Worm (Caenorhabditis elegans): ENCODE data around the gene C27C12.4.

DNA sequence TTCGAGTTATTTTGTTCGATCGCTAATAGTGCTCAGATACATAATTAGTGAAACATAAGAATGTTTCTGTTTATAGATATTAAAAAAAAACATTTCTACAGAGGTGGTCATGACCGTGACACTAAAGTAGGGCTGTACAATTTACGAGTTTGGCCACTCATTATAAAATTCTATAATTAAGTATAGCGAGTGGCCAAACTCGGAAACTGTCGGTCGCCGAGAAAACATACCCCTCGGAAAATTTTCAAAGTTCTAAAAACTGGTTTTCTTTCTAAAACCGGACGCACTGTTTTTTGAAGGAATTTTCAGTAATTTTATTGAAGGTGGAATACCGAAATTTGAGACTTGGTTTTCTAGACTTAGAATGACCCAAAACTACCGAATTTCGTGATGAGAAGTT lies 48.1 kb upstream of the C27C12.4 start:
- TF ChIP-seq sptf-1 (tag; optimal IDR thresholded peaks at IDR 0.05) (no peak), snu-23 (GFP tag; optimal IDR thresholded peaks at IDR 0.05) (no peak), nhr-85 (tag) (no peak), nhr-77 (tag; optimal IDR thresholded peaks at IDR 0.05) (no peak), nhr-237 (tag; optimal IDR thresholded peaks at IDR 0.05) (no peak), nhr-76 (tag; optimal IDR thresholded peaks at IDR 0.05) (no peak), jun-1 (tag; optimal IDR thresholded peaks at IDR 0.05) (no peak), unc-62 (GFP tag; optimal IDR thresholded peaks at IDR 0.05) (no peak)
